Worm (Caenorhabditis elegans): ENCODE data around the gene rnf-121.

- TF ChIP-seq ceh-9 (tag; optimal IDR thresholded peaks at IDR 0.05) (no peak), ahr-1 (tag; optimal IDR thresholded peaks at IDR 0.05) (no peak), nhr-232 (tag; optimal IDR thresholded peaks at IDR 0.05) (no peak)
Measured at ce11 chrIII:4120386-4120785, 50.4 kb downstream of the rnf-121 start.
